Worm (Caenorhabditis elegans) whole organism, L2 larva: Measurements from ENCODE around the gene btb-11.

Experiments
- aly-2 ChIP-seq: fragments of 150-350 bp; optimal IDR thresholded peaks from 2 replicates; lab custom pipeline; 2014; ENCODE audit warnings: missing biosample characterization, missing genetic modification characterization
- peb-1 ChIP-seq: fragments of 150-350 bp; optimal IDR thresholded peaks from 2 replicates; lab custom pipeline; 2014; ENCODE audit warnings: missing biosample characterization, missing genetic modification characterization
- ztf-11 ChIP-seq: sonication (generic microtip); optimal IDR thresholded peaks from 2 replicates; lab custom pipeline; 2017; ENCODE audit warnings: missing biosample characterization, missing genetic modification characterization

ce11 chrII:1046937-1047336, 22.4 kb upstream of the btb-11 start:
- no peak for TF ChIP-seq peb-1 (tag; lab: Kevin White, UChicago)
- TF ChIP-seq ztf-11 = no peak
- TF ChIP-seq aly-2 (tag; lab: Kevin White, UChicago) = no peak
